Worm (Caenorhabditis elegans): Measurements from ENCODE around the gene F07G11.3.

Gene F07G11.3

DNA sequence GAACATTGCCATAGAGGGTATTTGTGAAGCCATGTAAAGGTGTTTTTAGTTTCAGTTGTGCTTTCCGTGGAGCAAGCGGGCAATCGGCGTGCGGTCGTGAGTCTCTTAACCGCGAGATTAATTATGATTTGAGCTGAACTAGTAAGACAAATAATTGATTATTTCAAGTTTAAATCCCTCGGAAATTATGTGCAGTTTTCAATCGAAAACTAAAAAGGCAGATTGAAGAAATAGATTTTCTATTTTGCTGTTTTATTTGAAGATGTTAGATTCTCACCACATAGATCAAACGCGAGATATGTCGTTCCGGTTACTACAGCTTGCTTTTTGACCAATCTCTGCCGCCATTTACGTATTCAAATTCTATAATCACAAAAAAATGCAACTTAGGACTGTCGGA, 16.5 kb upstream of the F07G11.3 start, which contains the start of gene C13A2.3:
Gene C13A2.3 (plus strand): TSS at position 301 of the 400 bp plus-strand sequence.
- no peak for TF ChIP-seq fax-1 (tag; optimal IDR thresholded peaks at IDR 0.05)
- no peak for TF ChIP-seq nfya-1 (tag; optimal IDR thresholded peaks at IDR 0.05)
- TF ChIP-seq ceh-9 (tag; optimal IDR thresholded peaks at IDR 0.05) = no peak
- TF ChIP-seq ceh-19 (GFP tag; optimal IDR thresholded peaks at IDR 0.05) = no peak
- TF ChIP-seq hlh-15 (tag; optimal IDR thresholded peaks at IDR 0.05) = no peak
- TF ChIP-seq lin-11 (tag; optimal IDR thresholded peaks at IDR 0.05) = no peak
- TF ChIP-seq hlh-6 (tag; optimal IDR thresholded peaks at IDR 0.05) = no peak
- TF ChIP-seq nhr-232 (tag; optimal IDR thresholded peaks at IDR 0.05) = no peak
- no peak for TF ChIP-seq C08G9.2 (tag; optimal IDR thresholded peaks at IDR 0.05)
- no peak for TF ChIP-seq ceh-18 (tag; optimal IDR thresholded peaks at IDR 0.05)
- no peak for TF ChIP-seq ceh-6 (GFP tag; optimal IDR thresholded peaks at IDR 0.05)
- TF ChIP-seq tbx-2 (tag; optimal IDR thresholded peaks at IDR 0.05) = no peak
- no peak for TF ChIP-seq che-1 (tag; optimal IDR thresholded peaks at IDR 0.05)
- no peak for TF ChIP-seq eyg-1 (tag; optimal IDR thresholded peaks at IDR 0.05)
- no peak for TF ChIP-seq pros-1 (tag; optimal IDR thresholded peaks at IDR 0.05)

DNA sequence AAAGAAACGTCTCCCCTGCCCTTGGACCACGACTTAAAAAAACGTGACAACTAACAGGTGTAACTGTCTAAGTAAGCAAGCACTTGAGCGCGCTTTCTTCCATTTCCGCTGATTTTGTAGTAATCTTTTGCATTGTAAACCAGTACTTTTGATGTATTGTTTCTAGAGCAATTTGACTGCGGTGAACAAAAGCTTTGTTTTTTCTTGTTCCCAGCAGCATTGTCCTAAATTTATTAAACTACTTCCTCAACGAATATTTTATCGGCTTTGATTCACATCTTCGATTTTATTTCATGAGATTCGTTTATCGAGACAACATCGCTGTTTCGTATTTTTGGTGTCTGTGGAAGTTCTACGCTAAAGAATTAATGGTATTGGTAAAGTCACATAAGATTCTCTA, 9.9 kb upstream of the F07G11.3 start, which contains the start of gene C13A2.1:
Gene C13A2.1 (plus strand): TSS at position 301 of the 400 bp plus-strand sequence.
- no peak for TF ChIP-seq syd-9 (tag; optimal IDR thresholded peaks at IDR 0.05)
- no peak for TF ChIP-seq ahr-1 (tag; optimal IDR thresholded peaks at IDR 0.05)
- TF ChIP-seq unc-3 (GFP tag; conservative IDR thresholded peaks at IDR 0.05) = no peak
- no peak for TF ChIP-seq unc-3 (tag; optimal IDR thresholded peaks at IDR 0.05)
- no peak for TF ChIP-seq ztf-16 (tag; optimal IDR thresholded peaks at IDR 0.05)
- TF ChIP-seq hlh-8 (tag; optimal IDR thresholded peaks at IDR 0.05) = no peak
- TF ChIP-seq pha-2 (tag; optimal IDR thresholded peaks at IDR 0.05) = no peak
- no peak for TF ChIP-seq unc-86 (tag; optimal IDR thresholded peaks at IDR 0.05)
- no peak for TF ChIP-seq K09A11.1 (tag; optimal IDR thresholded peaks at IDR 0.05; ENCODE audit: insufficient read depth)
- no peak for TF ChIP-seq fkh-10 (GFP tag; optimal IDR thresholded peaks at IDR 0.05)
- TF ChIP-seq tbx-7 (tag; optimal IDR thresholded peaks at IDR 0.05) = no peak
- TF ChIP-seq dmd-4 (tag; optimal IDR thresholded peaks at IDR 0.05; ENCODE audit: borderline replicate concordance) = no peak

- TF ChIP-seq hlh-6 (tag; optimal IDR thresholded peaks at IDR 0.05) (no peak), ceh-31 (tag; optimal IDR thresholded peaks at IDR 0.05) (no peak), hlh-13 (GFP tag; optimal IDR thresholded peaks at IDR 0.05) (no peak), hlh-30 (tag; optimal IDR thresholded peaks at IDR 0.05; ENCODE audit: insufficient read depth) (no peak), ceh-34 (tag; optimal IDR thresholded peaks at IDR 0.05) (no peak), ceh-22 (tag; optimal IDR thresholded peaks at IDR 0.05) (no peak), ceh-45 (GFP tag; IDR thresholded peaks at IDR 0.05) (no peak)
Observed at ce11 chrV:7295270-7295669, 3.3 kb upstream of the F07G11.3 start, which contains the start of gene F07G11.4. Gene F07G11.4, minus strand, starts transcription at chrV:7295370.

DNA sequence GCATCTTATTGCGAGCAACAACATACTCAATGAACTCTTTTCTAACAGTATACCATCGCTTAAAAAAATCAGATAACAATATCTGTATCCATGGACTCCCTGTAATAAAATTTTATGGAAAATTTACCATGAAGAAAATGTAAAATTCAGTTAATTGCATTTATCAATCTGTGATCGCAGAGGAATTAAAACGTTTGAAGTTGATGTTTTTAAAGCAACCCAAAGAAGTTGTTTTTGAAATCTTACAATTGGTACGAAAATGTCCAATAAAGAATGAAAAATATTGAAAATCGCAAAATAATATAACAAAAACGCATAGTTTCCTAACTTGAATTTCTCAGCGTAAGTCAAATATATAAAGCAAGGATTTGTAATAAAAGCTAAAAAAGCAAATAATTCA, 1.3 kb upstream of the F07G11.3 start, which contains the start of gene srj-32:
Gene srj-32 (minus strand): TSS at position 101 of the 400 bp plus-strand sequence.
- TF ChIP-seq hlh-15 (tag; optimal IDR thresholded peaks at IDR 0.05) = no peak
- no peak for TF ChIP-seq sox-2 (GFP tag; IDR thresholded peaks at IDR 0.05)
- TF ChIP-seq ceh-45 (GFP tag; IDR thresholded peaks at IDR 0.05) = no peak
- TF ChIP-seq T23F11.4 (GFP tag; optimal IDR thresholded peaks at IDR 0.05) = no peak
- TF ChIP-seq nfya-1 (tag; optimal IDR thresholded peaks at IDR 0.05) = no peak
- TF ChIP-seq fkh-6 (tag; optimal IDR thresholded peaks at IDR 0.05) = no peak
- no peak for TF ChIP-seq hlh-8 (tag; optimal IDR thresholded peaks at IDR 0.05)
- TF ChIP-seq mec-3 (tag; optimal IDR thresholded peaks at IDR 0.05; ENCODE audit: borderline replicate concordance) = no peak
- TF ChIP-seq syd-9 (tag; optimal IDR thresholded peaks at IDR 0.05) = no peak
- no peak for TF ChIP-seq ttx-3 (tag; optimal IDR thresholded peaks at IDR 0.05)
